Fruit fly (Drosophila melanogaster) S2 (cell line): Measurements from ENCODE around the gene pelo.

Experiments
- CG8478 ChIP-seq: fragments of >200 bp; optimal IDR thresholded peaks from 2 replicates; lab custom pipeline; 2018
- CTCF ChIP-seq, 2 experiments: fragments of >200 bp; optimal IDR thresholded peaks; 2 replicates each; lab custom pipeline; 2018

- TF ChIP-seq CTCF (optimal IDR thresholded peaks at IDR 0.05; lab: Kevin White, UChicago) (no peak), CG8478 (lab: Kevin White, UChicago) (no peak)
Measured at dm6 chr2L:9704343-9704742, 3.7 kb downstream of the pelo start.
